Fruit fly (Drosophila melanogaster) whole organism, pupa: Measurements from ENCODE around the gene CG11710.

Experiments used
- CG10348 ChIP-seq: fragments of 200-800 bp; sonication (Bioruptor generic); IDR thresholded peaks from 2 replicates; pipeline ENCODE4 v1.3.6; 2022; ENCODE audit warnings: missing biosample characterization, missing genetic modification characterization
- CG12605 ChIP-seq: fragments of 200-800 bp; sonication (Bioruptor generic); IDR thresholded peaks from 2 replicates; pipeline ENCODE4 v1.3.6; 2022; ENCODE audit warnings: missing biosample characterization, missing genetic modification characterization
- CG13204 ChIP-seq: fragments of 200-800 bp; sonication (Bioruptor generic); optimal IDR thresholded peaks from 2 replicates; lab custom pipeline; 2018; ENCODE audit warnings: missing biosample characterization, mild to moderate bottlenecking, missing genetic modification characterization, moderate library complexity
- CG14655 ChIP-seq: fragments of 200-800 bp; sonication (Bioruptor generic); optimal IDR thresholded peaks from 3 replicates; lab custom pipeline; 2017; ENCODE audit warnings: mild to moderate bottlenecking, missing biosample characterization, missing genetic modification reagents, missing genetic modification characterization
- CG15710 ChIP-seq: fragments of 200-800 bp; sonication (Bioruptor generic); optimal IDR thresholded peaks from 2 replicates; lab custom pipeline; 2018; ENCODE audit warnings: missing biosample characterization, mild to moderate bottlenecking, missing genetic modification characterization, moderate library complexity
- CG17806 ChIP-seq: fragments of 200-800 bp; sonication (Bioruptor generic); optimal IDR thresholded peaks from 2 replicates; lab custom pipeline; 2018; ENCODE audit warnings: missing biosample characterization, mild to moderate bottlenecking, missing genetic modification characterization, moderate library complexity
- CG32121 ChIP-seq: fragments of 200-800 bp; sonication (Bioruptor generic); IDR thresholded peaks from 2 replicates; pipeline ENCODE4 v1.3.6; 2022; ENCODE audit warnings: missing biosample characterization, missing genetic modification characterization
- CG34367 ChIP-seq: fragments of 200-800 bp; sonication (Bioruptor generic); optimal IDR thresholded peaks from 2 replicates; lab custom pipeline; 2018; ENCODE audit warnings: missing biosample characterization, mild to moderate bottlenecking, missing genetic modification characterization
- CG4496 ChIP-seq: fragments of 200-800 bp; sonication (Bioruptor generic); IDR thresholded peaks from 3 replicates; pipeline ENCODE4 v1.3.6; 2022; ENCODE audit warnings: missing biosample characterization, missing genetic modification characterization
- CG8159 ChIP-seq: fragments of 200-800 bp; sonication (Bioruptor generic); optimal IDR thresholded peaks from 3 replicates; lab custom pipeline; 2018; ENCODE audit warnings: missing biosample characterization, mild to moderate bottlenecking, missing genetic modification characterization, moderate library complexity
- CG8301 ChIP-seq: fragments of 200-800 bp; sonication (Bioruptor generic); optimal IDR thresholded peaks from 2 replicates; lab custom pipeline; 2018; ENCODE audit warnings: missing biosample characterization, mild to moderate bottlenecking, missing genetic modification characterization
- CG9948 ChIP-seq: fragments of 200-800 bp; sonication (Bioruptor generic); optimal IDR thresholded peaks from 2 replicates; lab custom pipeline; 2018; ENCODE audit warnings: missing biosample characterization, mild to moderate bottlenecking, missing genetic modification characterization, moderate library complexity
- D1 ChIP-seq: fragments of 200-800 bp; sonication (Bioruptor generic); optimal IDR thresholded peaks from 2 replicates; lab custom pipeline; 2018; ENCODE audit warnings: missing biosample characterization, mild to moderate bottlenecking, missing genetic modification characterization, moderate library complexity
- EcR ChIP-seq: fragments of 200-800 bp; sonication (Bioruptor generic); optimal IDR thresholded peaks from 3 replicates; lab custom pipeline; 2019; ENCODE audit warnings: missing biosample characterization, missing genetic modification characterization, mild to moderate bottlenecking, moderate library complexity, missing genetic modification reagents
- Ets98B ChIP-seq: fragments of 200-800 bp; sonication (Bioruptor generic); IDR thresholded peaks from 2 replicates; pipeline ENCODE4 v1.3.6; 2022; ENCODE audit warnings: missing biosample characterization, missing genetic modification characterization
- Pif1A ChIP-seq: fragments of 200-800 bp; sonication (Bioruptor generic); optimal IDR thresholded peaks from 3 replicates; lab custom pipeline; 2016; ENCODE audit warnings: missing biosample characterization, missing genetic modification characterization
- Pif1B ChIP-seq: fragments of 200-800 bp; sonication (Bioruptor generic); optimal IDR thresholded peaks from 3 replicates; lab custom pipeline; 2016; ENCODE audit warnings: missing biosample characterization, missing genetic modification characterization
- Snoo ChIP-seq: fragments of 200-800 bp; sonication (Bioruptor generic); optimal IDR thresholded peaks from 3 replicates; lab custom pipeline; 2017; ENCODE audit warnings: missing biosample characterization, mild to moderate bottlenecking, missing genetic modification characterization, inconsistent platforms
- fd96Ca ChIP-seq: fragments of 200-800 bp; sonication (Bioruptor generic); IDR thresholded peaks from 3 replicates; pipeline ENCODE4 v1.3.6; 2022; ENCODE audit warnings: missing biosample characterization, missing genetic modification characterization
- gl ChIP-seq: fragments of 200-800 bp; sonication (Bioruptor generic); optimal IDR thresholded peaks from 2 replicates; lab custom pipeline; 2018; ENCODE audit warnings: missing biosample characterization, mild to moderate bottlenecking, missing genetic modification characterization
- rn ChIP-seq: fragments of 200-800 bp; sonication (Bioruptor generic); IDR thresholded peaks from 2 replicates; pipeline ENCODE4 v1.3.6; 2022; ENCODE audit warnings: missing biosample characterization, missing genetic modification characterization

The CG11710 gene

dm6 chrX:20393580-20393979 lies 35.9 kb downstream of the CG11710 start, which contains the start of gene Syx16:
TSS of gene Syx16 (minus strand) at chrX:20393751.
- TF ChIP-seq EcR (no peak), CG8159 (no peak), Snoo (tag; lab: Kevin White, UChicago) (no peak), rn (GFP tag; lab: Robert Waterston, UW) (no peak), CG12605 (GFP tag; lab: Robert Waterston, UW) (no peak), CG17806 (tag; lab: Kevin White, UChicago) (no peak), CG9948 (tag; lab: Kevin White, UChicago) (no peak), CG14655 (GFP tag; lab: Kevin White, UChicago) (no peak), Ets98B (GFP tag; lab: Robert Waterston, UW) (no peak), CG4496 (GFP tag; lab: Robert Waterston, UW) (no peak), fd96Ca (no peak), gl (tag; lab: Kevin White, UChicago) (no peak), CG10348 (GFP tag; lab: Robert Waterston, UW) (no peak), D1 (tag; lab: Kevin White, UChicago) (no peak), CG8301 (tag; lab: Kevin White, UChicago) (no peak), CG34367 (tag; lab: Kevin White, UChicago) (no peak), Pif1B (GFP tag; lab: Kevin White, UChicago) (no peak), CG15710 (tag; lab: Kevin White, UChicago) (no peak), Pif1A (GFP tag; lab: Kevin White, UChicago) (no peak), CG32121 (GFP tag; lab: Robert Waterston, UW) (no peak)

dm6 chrX:20391230-20391629 lies 38.2 kb downstream of the CG11710 start:
- TF ChIP-seq CG9948 (tag; lab: Kevin White, UChicago) (no peak), CG14655 (GFP tag; lab: Kevin White, UChicago) (no peak), fd96Ca (no peak), Ets98B (GFP tag; lab: Robert Waterston, UW) (no peak), CG4496 (GFP tag; lab: Robert Waterston, UW) (no peak), CG8301 (tag; lab: Kevin White, UChicago) (no peak), CG10348 (GFP tag; lab: Robert Waterston, UW) (no peak), CG15710 (tag; lab: Kevin White, UChicago) (no peak), Snoo (tag; lab: Kevin White, UChicago) (no peak), EcR (no peak), Pif1B (GFP tag; lab: Kevin White, UChicago) (no peak), Pif1A (GFP tag; lab: Kevin White, UChicago) (no peak), D1 (tag; lab: Kevin White, UChicago) (no peak), CG32121 (GFP tag; lab: Robert Waterston, UW) (no peak), CG8159 (no peak), CG12605 (GFP tag; lab: Robert Waterston, UW) (no peak), CG34367 (tag; lab: Kevin White, UChicago) (no peak)

dm6 chrX:20390706-20391105 lies 38.8 kb downstream of the CG11710 start, which contains the start of gene jb:
TSS of gene jb (minus strand) at chrX:20390806.
- TF ChIP-seq D1 (tag; lab: Kevin White, UChicago) (no peak), CG8159 (no peak), CG10348 (GFP tag; lab: Robert Waterston, UW) (no peak), CG14655 (GFP tag; lab: Kevin White, UChicago) (no peak), Pif1A (GFP tag; lab: Kevin White, UChicago) (no peak), CG15710 (tag; lab: Kevin White, UChicago) (no peak), CG12605 (GFP tag; lab: Robert Waterston, UW) (no peak), CG9948 (tag; lab: Kevin White, UChicago) (no peak), rn (GFP tag; lab: Robert Waterston, UW) (no peak), CG8301 (tag; lab: Kevin White, UChicago) (no peak), EcR (no peak), Pif1B (GFP tag; lab: Kevin White, UChicago) (no peak), CG13204 (no peak)

- TF ChIP-seq CG34367 (tag; lab: Kevin White, UChicago): no peak
- TF ChIP-seq CG17806 (tag; lab: Kevin White, UChicago): no peak
- TF ChIP-seq rn (GFP tag; lab: Robert Waterston, UW): no peak
- TF ChIP-seq CG8159: no peak
- no peak for TF ChIP-seq Pif1A (GFP tag; lab: Kevin White, UChicago)
- no peak for TF ChIP-seq CG14655 (GFP tag; lab: Kevin White, UChicago)
- no peak for TF ChIP-seq CG8301 (tag; lab: Kevin White, UChicago)
- no peak for TF ChIP-seq CG12605 (GFP tag; lab: Robert Waterston, UW)
Observed at dm6 chrX:20389633-20390032, 39.8 kb downstream of the CG11710 start.

dm6 chrX:20385865-20386264 lies 43.6 kb downstream of the CG11710 start:
- TF ChIP-seq Ets98B (GFP tag; lab: Robert Waterston, UW): no peak
- TF ChIP-seq fd96Ca: no peak
- TF ChIP-seq Pif1A (GFP tag; lab: Kevin White, UChicago): no peak
- TF ChIP-seq CG32121 (GFP tag; lab: Robert Waterston, UW): no peak
- TF ChIP-seq CG13204: no peak
- no peak for TF ChIP-seq Snoo (tag; lab: Kevin White, UChicago)
- no peak for TF ChIP-seq CG10348 (GFP tag; lab: Robert Waterston, UW)
- TF ChIP-seq CG15710 (tag; lab: Kevin White, UChicago): no peak
- TF ChIP-seq EcR: no peak
- no peak for TF ChIP-seq CG34367 (tag; lab: Kevin White, UChicago)
- TF ChIP-seq gl (tag; lab: Kevin White, UChicago): no peak
- TF ChIP-seq CG14655 (GFP tag; lab: Kevin White, UChicago): no peak
